Worm (Caenorhabditis elegans) whole organism, early embryonic: ENCODE results near the gene tmem-135.

ENCODE experiments used
- B0310.2 ChIP-seq: sonication (generic microtip); optimal IDR thresholded peaks from 2 replicates; lab custom pipeline; 2016; ENCODE audit warnings: mild to moderate bottlenecking, missing genetic modification characterization, missing compliant biosample characterization
- F13C5.2 ChIP-seq: sonication (generic microtip); optimal IDR thresholded peaks from 2 replicates; lab custom pipeline; 2017; ENCODE audit warnings: mild to moderate bottlenecking, missing genetic modification characterization, inconsistent platforms, missing compliant biosample characterization
- aly-1 ChIP-seq: sonication (generic microtip); optimal IDR thresholded peaks from 2 replicates; lab custom pipeline; 2016; ENCODE audit warnings: missing genetic modification characterization, missing compliant biosample characterization
- ama-1 ChIP-seq: fragments of 150-350 bp; optimal IDR thresholded peaks from 2 replicates; lab custom pipeline; 2014
- ceh-13 ChIP-seq: fragments of 200-800 bp; sonication (Bioruptor generic); optimal IDR thresholded peaks from 2 replicates; lab custom pipeline; 2018; ENCODE audit warnings: mild to moderate bottlenecking, missing genetic modification characterization, missing compliant biosample characterization
- ets-7 ChIP-seq: sonication (generic microtip); optimal IDR thresholded peaks from 2 replicates; lab custom pipeline; 2016; ENCODE audit warnings: missing genotype, missing genetic modification characterization, missing compliant biosample characterization
- flt-1 ChIP-seq: fragments of 200-800 bp; sonication (Bioruptor generic); IDR thresholded peaks from 2 replicates; pipeline ENCODE4 v1.3.6; 2022; ENCODE audit warnings: missing genetic modification characterization, missing compliant biosample characterization
- hmbx-1 ChIP-seq: sonication (generic microtip); optimal IDR thresholded peaks from 2 replicates; lab custom pipeline; 2016; ENCODE audit warnings: mild to moderate bottlenecking, missing genetic modification characterization, missing compliant biosample characterization
- hmg-4 ChIP-seq: fragments of 200-800 bp; sonication (Bioruptor generic); optimal IDR thresholded peaks from 2 replicates; lab custom pipeline; 2018; ENCODE audit warnings: mild to moderate bottlenecking, missing genetic modification characterization, missing compliant biosample characterization
- pes-1 ChIP-seq: fragments of 200-800 bp; sonication (Bioruptor generic); IDR thresholded peaks from 2 replicates; pipeline ENCODE4 v1.3.6; 2022; ENCODE audit warnings: missing genetic modification reagents, missing genetic modification characterization, missing compliant biosample characterization
- sea-1 ChIP-seq: fragments of 200-800 bp; sonication (Bioruptor generic); conservative IDR thresholded peaks from 2 replicates; pipeline ENCODE4 v1.3.6; 2022; ENCODE audit warnings: missing genetic modification characterization, missing compliant biosample characterization
- tbx-11 ChIP-seq: fragments of 200-800 bp; sonication (Bioruptor generic); IDR thresholded peaks from 2 replicates; pipeline ENCODE4 v1.3.6; 2022; ENCODE audit warnings: missing genetic modification characterization, missing compliant biosample characterization
- tra-4 ChIP-seq: sonication (generic microtip); optimal IDR thresholded peaks from 2 replicates; lab custom pipeline; 2017; ENCODE audit warnings: missing genetic modification characterization, missing compliant biosample characterization

ce11 chrX:4700083-4700482 lies 26.6 kb downstream of the tmem-135 start:
- TF ChIP-seq hmbx-1 (tag; lab: Kevin White, UChicago): no peak
- TF ChIP-seq flt-1 (GFP tag; lab: Robert Waterston, UW): no peak
- no peak for TF ChIP-seq ama-1 (lab: Kevin White, UChicago)
- no peak for TF ChIP-seq tra-4
- TF ChIP-seq pes-1 (GFP tag; lab: Robert Waterston, UW): no peak
- no peak for TF ChIP-seq sea-1 (GFP tag; lab: Robert Waterston, UW)
- no peak for TF ChIP-seq ceh-13 (GFP tag; lab: Kevin White, UChicago)
- no peak for TF ChIP-seq B0310.2 (tag; lab: Kevin White, UChicago)
- no peak for TF ChIP-seq ets-7 (tag; lab: Kevin White, UChicago)
- TF ChIP-seq aly-1: no peak
- no peak for TF ChIP-seq F13C5.2
- TF ChIP-seq tbx-11 (GFP tag; lab: Robert Waterston, UW): no peak
- no peak for TF ChIP-seq hmg-4
